Worm (Caenorhabditis elegans) whole organism, early embryonic: ENCODE data around the gene F09E10.5.

Source experiments
- ama-1 ChIP-seq: fragments of 150-350 bp; optimal IDR thresholded peaks from 2 replicates; lab custom pipeline; 2014
- hmbx-1 ChIP-seq: sonication (generic microtip); optimal IDR thresholded peaks from 2 replicates; lab custom pipeline; 2016; ENCODE audit warnings: mild to moderate bottlenecking, missing genetic modification characterization, missing compliant biosample characterization
- hmg-4 ChIP-seq: fragments of 200-800 bp; sonication (Bioruptor generic); optimal IDR thresholded peaks from 2 replicates; lab custom pipeline; 2018; ENCODE audit warnings: mild to moderate bottlenecking, missing genetic modification characterization, missing compliant biosample characterization

DNA sequence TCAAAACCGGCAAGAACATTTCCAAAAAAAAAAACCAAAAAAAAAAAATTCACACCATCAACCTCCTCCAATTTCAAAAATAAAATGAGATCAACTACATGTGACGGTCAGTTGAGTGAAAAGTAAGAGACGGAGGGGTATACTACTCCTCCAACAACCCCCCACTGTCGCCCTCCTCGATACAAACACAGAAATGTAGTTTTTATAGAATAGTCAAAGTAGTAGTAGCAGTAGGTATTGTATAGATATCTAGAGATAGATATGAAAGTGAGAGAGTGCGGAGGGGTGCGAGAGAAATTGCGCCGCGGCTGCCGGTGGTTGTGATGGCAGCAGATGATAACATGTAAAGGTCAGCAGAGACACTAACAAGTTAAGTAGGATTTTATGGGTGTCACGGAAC lies 33.2 kb upstream of the F09E10.5 start:
- no peak for TF ChIP-seq hmbx-1
- no peak for TF ChIP-seq hmg-4 (GFP tag; lab: Kevin White, UChicago)
- no peak for TF ChIP-seq ama-1 (lab: Kevin White, UChicago)
